Fruit fly (Drosophila melanogaster) whole organism, embryonic: ENCODE results near the gene CG6443.

Source experiments
- CG1024 ChIP-seq: fragments of 200-800 bp; sonication (Bioruptor generic); IDR thresholded peaks from 2 replicates; pipeline ENCODE4 v1.3.6; 2022; ENCODE audit warnings: missing biosample characterization, missing genetic modification characterization
- CG11247 ChIP-seq: fragments of 200-800 bp; sonication (Bioruptor generic); IDR thresholded peaks from 2 replicates; pipeline ENCODE4 v1.3.6; 2022; ENCODE audit warnings: missing biosample characterization, missing genetic modification characterization
- CG13287 ChIP-seq: fragments of 200-800 bp; sonication (Bioruptor generic); IDR thresholded peaks from 2 replicates; pipeline ENCODE4 v1.3.6; 2022; ENCODE audit warnings: missing biosample characterization, missing genetic modification characterization; ENCODE audit not compliant: partially characterized antibody
- CG14667 ChIP-seq: fragments of 200-800 bp; sonication (Bioruptor generic); IDR thresholded peaks from 2 replicates; pipeline ENCODE4 v1.3.6; 2022; ENCODE audit warnings: missing biosample characterization, missing genetic modification characterization
- CG15269 ChIP-seq: fragments of 200-800 bp; sonication (Bioruptor generic); optimal IDR thresholded peaks from 2 replicates; lab custom pipeline; 2018; ENCODE audit warnings: missing biosample characterization, mild to moderate bottlenecking, missing genetic modification characterization, moderate library complexity
- CG2116 ChIP-seq: fragments of 200-800 bp; sonication (Bioruptor generic); optimal IDR thresholded peaks from 3 replicates; lab custom pipeline; 2018; ENCODE audit warnings: missing biosample characterization, mild to moderate bottlenecking, missing genetic modification characterization
- CG2678 ChIP-seq: fragments of 200-800 bp; sonication (Bioruptor generic); optimal IDR thresholded peaks from 3 replicates; lab custom pipeline; 2019; ENCODE audit warnings: missing biosample characterization, mild to moderate bottlenecking, missing genetic modification characterization, moderate library complexity
- CG30403 ChIP-seq: fragments of 200-800 bp; sonication (Bioruptor generic); optimal IDR thresholded peaks from 3 replicates; lab custom pipeline; 2016; ENCODE audit warnings: missing biosample characterization, missing genetic modification characterization
- CG31365 ChIP-seq: fragments of 200-800 bp; sonication (Bioruptor generic); optimal IDR thresholded peaks from 2 replicates; lab custom pipeline; 2018; ENCODE audit warnings: missing biosample characterization, mild to moderate bottlenecking, missing genetic modification characterization
- CG33213 ChIP-seq: fragments of 200-800 bp; sonication (Bioruptor generic); optimal IDR thresholded peaks from 3 replicates; lab custom pipeline; 2016; ENCODE audit warnings: missing biosample characterization, missing genetic modification characterization
- CG4404 ChIP-seq: fragments of 200-800 bp; sonication (Bioruptor generic); IDR thresholded peaks from 2 replicates; pipeline ENCODE4 v1.3.6; 2022; ENCODE audit warnings: missing biosample characterization, missing genetic modification characterization
- CG7271 ChIP-seq: fragments of 200-800 bp; sonication (Bioruptor generic); optimal IDR thresholded peaks from 2 replicates; lab custom pipeline; 2018; ENCODE audit warnings: missing biosample characterization, mild to moderate bottlenecking, missing genetic modification characterization, moderate library complexity
- CG9437 ChIP-seq: fragments of 200-800 bp; sonication (Bioruptor generic); optimal IDR thresholded peaks from 2 replicates; lab custom pipeline; 2018; ENCODE audit warnings: missing biosample characterization, mild to moderate bottlenecking, missing genetic modification characterization
- CG9817 ChIP-seq: fragments of 200-800 bp; sonication (Bioruptor generic); optimal IDR thresholded peaks from 2 replicates; lab custom pipeline; 2018; ENCODE audit warnings: missing biosample characterization, mild to moderate bottlenecking, missing genetic modification characterization, moderate library complexity
- Chrac-16 ChIP-seq: fragments of 200-800 bp; sonication (Bioruptor generic); optimal IDR thresholded peaks from 3 replicates; lab custom pipeline; 2016; ENCODE audit warnings: missing biosample characterization, missing genetic modification characterization
- D ChIP-seq, 2 experiments: fragments of 200-800 bp in 1 of 2; fragments of >200 bp in 1 of 2; sonication (Bioruptor generic) in 1 of 2; optimal IDR thresholded peaks; 2 replicates in 1 of 2; 3 replicates in 1 of 2; lab custom pipeline; 2017; ENCODE audit warnings: mild to moderate bottlenecking in 1 of 2, missing biosample characterization in 1 of 2, missing genetic modification characterization in 1 of 2, missing genetic modification reagents in 1 of 2
- Dbx ChIP-seq: fragments of 200-800 bp; sonication (Bioruptor generic); IDR thresholded peaks from 3 replicates; pipeline ENCODE4 v1.3.6; 2022; ENCODE audit warnings: missing biosample characterization, missing genetic modification characterization
- Fer1 ChIP-seq: fragments of 200-800 bp; sonication (Bioruptor generic); optimal IDR thresholded peaks from 2 replicates; lab custom pipeline; 2017; ENCODE audit warnings: missing biosample characterization, mild to moderate bottlenecking, missing genetic modification characterization
- GATAe ChIP-seq: fragments of 200-800 bp; sonication (Bioruptor generic); conservative IDR thresholded peaks from 2 replicates; pipeline ENCODE4 v1.3.6; 2022; ENCODE audit warnings: missing biosample characterization, missing genetic modification characterization
- HLH54F ChIP-seq: fragments of 200-800 bp; sonication (Bioruptor generic); optimal IDR thresholded peaks from 3 replicates; lab custom pipeline; 2016; ENCODE audit warnings: missing biosample characterization, missing genetic modification characterization
- Hey ChIP-seq: fragments of 200-800 bp; sonication (Bioruptor generic); optimal IDR thresholded peaks from 3 replicates; lab custom pipeline; 2018; ENCODE audit warnings: missing biosample characterization, mild to moderate bottlenecking, missing genetic modification characterization
- Kr ChIP-seq: fragments of 200-800 bp; sonication (Bioruptor generic); optimal IDR thresholded peaks from 2 replicates; lab custom pipeline; 2017; ENCODE audit warnings: missing biosample characterization, mild to moderate bottlenecking, missing genetic modification characterization
- NC2β ChIP-seq: fragments of 200-800 bp; sonication (Bioruptor generic); optimal IDR thresholded peaks from 2 replicates; lab custom pipeline; 2016; ENCODE audit warnings: missing biosample characterization, missing genetic modification characterization
- Nf-YA ChIP-seq: fragments of 200-800 bp; sonication (Bioruptor generic); IDR thresholded peaks from 2 replicates; pipeline ENCODE4 v1.3.6; 2022; ENCODE audit warnings: missing biosample characterization, missing genetic modification characterization
- Ravus ChIP-seq: fragments of 200-800 bp; sonication (Bioruptor generic); IDR thresholded peaks from 2 replicates; pipeline ENCODE4 v1.3.6; 2022; ENCODE audit warnings: missing biosample characterization, missing genetic modification characterization
- Side ChIP-seq: fragments of 200-800 bp; sonication (Bioruptor generic); optimal IDR thresholded peaks from 2 replicates; lab custom pipeline; 2016; ENCODE audit warnings: missing biosample characterization, missing genetic modification characterization
- Spps ChIP-seq: fragments of 200-800 bp; sonication (Bioruptor generic); optimal IDR thresholded peaks from 2 replicates; lab custom pipeline; 2018; ENCODE audit warnings: missing biosample characterization, mild to moderate bottlenecking, missing genetic modification characterization
- Tbp ChIP-seq: fragments of >200 bp; optimal IDR thresholded peaks from 2 replicates; lab custom pipeline; 2018; ENCODE audit warnings: missing biosample characterization, missing genetic modification characterization
- Vsx1 ChIP-seq: fragments of 200-800 bp; sonication (Bioruptor generic); optimal IDR thresholded peaks from 2 replicates; lab custom pipeline; 2017; ENCODE audit warnings: missing biosample characterization, mild to moderate bottlenecking, missing genetic modification characterization, missing genetic modification reagents
- aop ChIP-seq: fragments of 200-800 bp; sonication (Bioruptor generic); IDR thresholded peaks from 2 replicates; pipeline ENCODE4 v1.3.6; 2022; ENCODE audit warnings: missing biosample characterization, missing genetic modification characterization
- az2 ChIP-seq: fragments of 200-800 bp; sonication (Bioruptor generic); optimal IDR thresholded peaks from 3 replicates; lab custom pipeline; 2016; ENCODE audit warnings: missing biosample characterization, missing genetic modification characterization
- cato ChIP-seq: fragments of 200-800 bp; sonication (Bioruptor generic); optimal IDR thresholded peaks from 2 replicates; lab custom pipeline; 2016; ENCODE audit warnings: missing biosample characterization, missing genetic modification characterization, borderline replicate concordance
- chm ChIP-seq: fragments of 200-800 bp; sonication (Bioruptor generic); IDR thresholded peaks from 2 replicates; pipeline ENCODE4 v1.3.6; 2022; ENCODE audit warnings: missing biosample characterization, missing genetic modification characterization
- dmrt99B ChIP-seq: fragments of 200-800 bp; sonication (Bioruptor generic); optimal IDR thresholded peaks from 2 replicates; lab custom pipeline; 2018; ENCODE audit warnings: missing biosample characterization, mild to moderate bottlenecking, missing genetic modification characterization, moderate library complexity
- emc ChIP-seq: fragments of 200-800 bp; sonication (Bioruptor generic); optimal IDR thresholded peaks from 2 replicates; lab custom pipeline; 2016; ENCODE audit warnings: missing biosample characterization, missing genetic modification characterization
- gcm ChIP-seq: fragments of 200-800 bp; sonication (Bioruptor generic); optimal IDR thresholded peaks from 2 replicates; lab custom pipeline; 2019; ENCODE audit warnings: missing biosample characterization, mild to moderate bottlenecking, missing genetic modification characterization, moderate library complexity
- gem ChIP-seq: fragments of 200-800 bp; sonication (Bioruptor generic); optimal IDR thresholded peaks from 2 replicates; lab custom pipeline; 2019; ENCODE audit warnings: missing biosample characterization, mild to moderate bottlenecking, missing genetic modification characterization, moderate library complexity
- gsb-n ChIP-seq: fragments of 200-800 bp; sonication (Bioruptor generic); optimal IDR thresholded peaks from 3 replicates; lab custom pipeline; 2018; ENCODE audit warnings: missing biosample characterization, mild to moderate bottlenecking, missing genetic modification characterization
- gt ChIP-seq: fragments of 200-800 bp; sonication (Bioruptor generic); IDR thresholded peaks from 2 replicates; pipeline ENCODE4 v1.3.6; 2022; ENCODE audit warnings: missing biosample characterization, missing genetic modification characterization
- her ChIP-seq: fragments of 200-800 bp; sonication (Bioruptor generic); optimal IDR thresholded peaks from 2 replicates; lab custom pipeline; 2016; ENCODE audit warnings: missing biosample characterization, missing genetic modification characterization
- hth ChIP-seq: fragments of >200 bp; optimal IDR thresholded peaks from 2 replicates; lab custom pipeline; 2017; ENCODE audit warnings: inconsistent platforms
- ind ChIP-seq: fragments of 200-800 bp; sonication (Bioruptor generic); optimal IDR thresholded peaks from 3 replicates; lab custom pipeline; 2016; ENCODE audit warnings: missing biosample characterization, missing genetic modification characterization
- odd ChIP-seq: fragments of 200-800 bp; sonication (Bioruptor generic); optimal IDR thresholded peaks from 2 replicates; lab custom pipeline; 2017; ENCODE audit warnings: missing biosample characterization, mild to moderate bottlenecking, missing genetic modification characterization
- otp ChIP-seq: fragments of 200-800 bp; sonication (Bioruptor generic); IDR thresholded peaks from 3 replicates; pipeline ENCODE4, ENCODE4 v1.3.6; 2022; ENCODE audit warnings: missing biosample characterization, missing genetic modification characterization
- phol ChIP-seq: fragments of 200-800 bp; sonication (Bioruptor generic); optimal IDR thresholded peaks from 3 replicates; lab custom pipeline; 2018; ENCODE audit warnings: missing biosample characterization, mild to moderate bottlenecking, missing genetic modification characterization, moderate library complexity
- row ChIP-seq: fragments of 200-800 bp; sonication (Bioruptor generic); IDR thresholded peaks from 3 replicates; pipeline ENCODE4 v1.3.6; 2022; ENCODE audit warnings: missing biosample characterization, missing genetic modification characterization
- sqz ChIP-seq: fragments of 200-800 bp; sonication (Bioruptor generic); optimal IDR thresholded peaks from 3 replicates; lab custom pipeline; 2018; ENCODE audit warnings: missing biosample characterization, mild to moderate bottlenecking, missing genetic modification characterization
- stwl ChIP-seq: fragments of 200-800 bp; sonication (Bioruptor generic); optimal IDR thresholded peaks from 3 replicates; lab custom pipeline; 2018; ENCODE audit warnings: missing biosample characterization, mild to moderate bottlenecking, missing genetic modification characterization, moderate library complexity
- sug ChIP-seq: fragments of 200-800 bp; optimal IDR thresholded peaks from 2 replicates; lab custom pipeline; 2019; ENCODE audit warnings: missing biosample characterization, mild to moderate bottlenecking, missing genetic modification characterization, moderate library complexity
- tgo ChIP-seq: fragments of 200-800 bp; sonication (Bioruptor generic); IDR thresholded peaks from 3 replicates; pipeline ENCODE4 v1.3.6; 2022; ENCODE audit warnings: missing biosample characterization, missing genetic modification characterization
- trh ChIP-seq: fragments of 200-800 bp; sonication (Bioruptor generic); optimal IDR thresholded peaks from 2 replicates; lab custom pipeline; 2016; ENCODE audit warnings: missing biosample characterization, missing genetic modification characterization
- ttk ChIP-seq: fragments of 200-800 bp; sonication (Bioruptor generic); IDR thresholded peaks from 2 replicates; pipeline ENCODE4 v2.1.2; 2022; ENCODE audit warnings: missing biosample characterization, missing genetic modification characterization

CG6443 gene

DNA sequence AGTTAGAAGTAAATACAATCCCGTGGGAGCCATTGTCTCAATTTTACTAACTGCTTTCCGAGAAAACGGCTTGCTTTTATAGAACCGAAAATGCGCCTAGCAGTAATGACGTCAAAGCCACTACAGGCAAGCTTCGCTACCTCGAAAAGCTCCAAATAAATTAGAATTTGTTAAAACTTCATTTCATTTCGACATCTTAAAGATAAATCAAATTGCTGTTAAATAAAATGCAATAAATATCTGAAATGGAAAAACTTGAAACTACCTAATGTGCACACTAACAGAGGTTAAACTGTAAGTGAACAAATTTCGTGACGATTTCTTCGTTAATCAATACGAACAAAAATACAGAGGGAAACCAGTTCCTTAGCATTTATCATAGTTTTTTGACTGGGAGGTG lies 30.8 kb upstream of the CG6443 start, which contains the start of gene CG7300 (continued):
- TF ChIP-seq Spps (tag; lab: Kevin White, UChicago) (peak; percentile 40), CG33213 (GFP tag; lab: Kevin White, UChicago) (peak; percentile 35), CG2116 (no peak), Ravus (GFP tag; lab: Robert Waterston, UW) (peak; percentile 26; the same call in 1 of the 2 replicates), sqz (no peak), CG1024 (GFP tag; lab: Robert Waterston, UW) (no peak), sug (tag; lab: Kevin White, UChicago) (no peak), Kr (GFP tag; lab: Kevin White, UChicago) (no peak), CG13287 (no peak), her (peak; percentile 45), Nf-YA (no peak), CG4404 (no peak), CG15269 (peak; percentile 64), aop (GFP tag; lab: Robert Waterston, UW) (no peak), cato (GFP tag; lab: Kevin White, UChicago) (peak; percentile 5), tgo (GFP tag; lab: Robert Waterston, UW) (peak; percentile 65), dmrt99B (tag; lab: Kevin White, UChicago) (peak; percentile 56), CG9437 (GFP tag; lab: Kevin White, UChicago) (no peak), gsb-n (tag; lab: Kevin White, UChicago) (peak; percentile 32), ind (GFP tag; lab: Kevin White, UChicago) (peak; percentile 63), phol (tag; lab: Kevin White, UChicago) (peak; percentile 51), trh (GFP tag; lab: Kevin White, UChicago) (no peak), gcm (GFP tag; lab: Kevin White, UChicago) (no peak), Side (GFP tag; lab: Kevin White, UChicago) (no peak), HLH54F (peak; percentile 21), Tbp (GFP tag; lab: Kevin White, UChicago) (no peak), Vsx1 (GFP tag; lab: Kevin White, UChicago) (no peak), hth (lab: Kevin White, UChicago) (no peak), gem (tag; lab: Kevin White, UChicago) (peak; percentile 77), CG14667 (GFP tag; lab: Robert Waterston, UW) (peak; percentile 41), ttk (GFP tag; lab: Robert Waterston, UW) (no peak; the same call in 1 of the 2 replicates), CG9817 (tag; lab: Kevin White, UChicago) (peak; percentile 41), gt (no peak), Hey (tag; lab: Kevin White, UChicago) (no peak), NC2β (GFP tag; lab: Kevin White, UChicago) (no peak), CG30403 (peak; percentile 62), odd (GFP tag; lab: Kevin White, UChicago) (no peak), emc (GFP tag; lab: Kevin White, UChicago) (no peak), chm (GFP tag; lab: Robert Waterston, UW) (peak; percentile 42; the same call in 1 of the 2 replicates), CG7271 (tag; lab: Kevin White, UChicago) (no peak), stwl (tag; lab: Kevin White, UChicago) (no peak), row (GFP tag; lab: Robert Waterston, UW) (peak; percentile 73), Fer1 (no peak), otp (peak; percentile 24; the same call in 1 of the 3 replicates), CG11247 (GFP tag; lab: Robert Waterston, UW) (peak; percentile 70), CG31365 (tag; lab: Kevin White, UChicago) (no peak), D (optimal IDR thresholded peaks at IDR 0.05; lab: Kevin White, UChicago) (no peak), D (GFP tag; optimal IDR thresholded peaks at IDR 0.05; lab: Kevin White, UChicago) (peak; percentile 0), GATAe (GFP tag; lab: Robert Waterston, UW) (0 out of 2 replicates have a peak, but pooled peaks have one; percentile 40), az2 (peak; percentile 31), Dbx (no peak), CG2678 (peak; percentile 74), Chrac-16 (GFP tag; lab: Kevin White, UChicago) (peak; percentile 39)
